Worm (Caenorhabditis elegans) whole organism, L1 larva: ENCODE data around the gene spt-5.

Experiments used
- C04F5.9 ChIP-seq: sonication (generic microtip); optimal IDR thresholded peaks from 2 replicates; lab custom pipeline; 2016; ENCODE audit warnings: missing genetic modification characterization, missing compliant biosample characterization
- C16A3.4 ChIP-seq: fragments of 150-350 bp; optimal IDR thresholded peaks from 2 replicates; lab custom pipeline; 2014; ENCODE audit warnings: missing biosample characterization, missing genetic modification characterization
- C34B4.2 ChIP-seq: sonication (generic microtip); optimal IDR thresholded peaks from 2 replicates; lab custom pipeline; 2017; ENCODE audit warnings: mild to moderate bottlenecking, missing genetic modification characterization, missing compliant biosample characterization
- F16B12.6 ChIP-seq: fragments of 150-350 bp; optimal IDR thresholded peaks from 2 replicates; lab custom pipeline; 2014; ENCODE audit warnings: missing biosample characterization, missing genetic modification characterization
- ceh-8 ChIP-seq: fragments of 200-800 bp; sonication (Bioruptor generic); optimal IDR thresholded peaks from 2 replicates; lab custom pipeline; 2018; ENCODE audit warnings: mild to moderate bottlenecking, missing genetic modification characterization, moderate library complexity, missing compliant biosample characterization
- ceh-82 ChIP-seq, 3 experiments: fragments of 150-350 bp in 1 of 3; sonication (generic microtip) in 2 of 3; optimal IDR thresholded peaks; 2 replicates each; lab custom pipeline; 2014 to 2017; ENCODE audit warnings: missing biosample characterization in 3 of 3, missing genetic modification characterization in 3 of 3
- ceh-88 ChIP-seq: fragments of 200-800 bp; sonication (Bioruptor generic); IDR thresholded peaks from 2 replicates; pipeline ENCODE4 v1.3.6; 2022; ENCODE audit warnings: missing genetic modification characterization, missing compliant biosample characterization
- ceh-90 ChIP-seq: sonication (generic microtip); optimal IDR thresholded peaks from 2 replicates; lab custom pipeline; 2016; ENCODE audit warnings: missing genetic modification characterization, missing compliant biosample characterization
- ces-1 ChIP-seq: fragments of 150-350 bp; optimal IDR thresholded peaks from 2 replicates; lab custom pipeline; 2014; ENCODE audit warnings: missing biosample characterization, missing genetic modification reagents, missing genetic modification characterization
- efl-1 ChIP-seq, 4 experiments: fragments of 150-350 bp; optimal IDR thresholded peaks in 3 of 4; peaks in 1 of 4; 1 replicate in 1 of 4; 2 replicates in 3 of 4; lab custom pipeline; 2014; ENCODE audit warnings: missing biosample characterization in 2 of 4, missing genetic modification characterization in 2 of 4, missing genetic modification reagents in 2 of 4
- egl-27 ChIP-seq, 2 experiments: fragments of 150-350 bp in 1 of 2; sonication (generic microtip); optimal IDR thresholded peaks; 3 replicates each; lab custom pipeline; 2017 to 2018; ENCODE audit warnings: missing biosample characterization in 2 of 2, missing genetic modification characterization in 2 of 2, missing genetic modification reagents in 2 of 2
- elt-2 ChIP-seq: sonication (generic microtip); optimal IDR thresholded peaks from 2 replicates; lab custom pipeline; 2016; ENCODE audit warnings: missing genetic modification characterization, mild to moderate bottlenecking, inconsistent platforms, missing compliant biosample characterization, missing genetic modification reagents
- elt-3 ChIP-seq, 6 experiments: fragments of 150-350 bp in 1 of 6; sonication (generic microtip); optimal IDR thresholded peaks; 2 replicates each; lab custom pipeline; 2017 to 2018; ENCODE audit warnings: missing biosample characterization in 6 of 6, missing genetic modification characterization in 6 of 6, inconsistent platforms in 1 of 6
- ets-5 ChIP-seq: fragments of 200-800 bp; sonication (Bioruptor generic); IDR thresholded peaks from 2 replicates; pipeline ENCODE4 v1.3.6; 2022; ENCODE audit warnings: missing genetic modification characterization, missing compliant biosample characterization
- fkh-4 ChIP-seq: sonication (generic microtip); optimal IDR thresholded peaks from 2 replicates; lab custom pipeline; 2016; ENCODE audit warnings: missing compliant biosample characterization, missing genetic modification characterization, borderline replicate concordance
- grh-1 ChIP-seq: fragments of 200-800 bp; sonication (Bioruptor generic); IDR thresholded peaks from 2 replicates; pipeline ENCODE4 v1.3.6; 2022; ENCODE audit warnings: missing genetic modification reagents, missing genetic modification characterization, missing compliant biosample characterization
- hlh-4 ChIP-seq: sonication (generic microtip); optimal IDR thresholded peaks from 2 replicates; lab custom pipeline; 2016; ENCODE audit warnings: mild to moderate bottlenecking, missing genetic modification characterization, missing compliant biosample characterization
- hpl-2 ChIP-seq: fragments of 150-350 bp; optimal IDR thresholded peaks from 2 replicates; lab custom pipeline; 2014; ENCODE audit warnings: missing biosample characterization, missing genetic modification reagents, missing genetic modification characterization
- irx-1 ChIP-seq: sonication (generic microtip); optimal IDR thresholded peaks from 2 replicates; lab custom pipeline; 2016; ENCODE audit warnings: missing genetic modification characterization, missing compliant biosample characterization
- isw-1 ChIP-seq: fragments of 200-800 bp; sonication (Bioruptor generic); IDR thresholded peaks from 2 replicates; pipeline ENCODE4 v1.3.6; 2022; ENCODE audit warnings: missing genetic modification characterization, missing compliant biosample characterization
- lin-13 ChIP-seq: fragments of 150-350 bp; optimal IDR thresholded peaks from 2 replicates; lab custom pipeline; 2014; ENCODE audit warnings: missing biosample characterization, missing genetic modification reagents, missing genetic modification characterization
- lin-14 ChIP-seq: fragments of 200-800 bp; sonication (Bioruptor generic); optimal IDR thresholded peaks from 2 replicates; lab custom pipeline; 2018; ENCODE audit warnings: mild to moderate bottlenecking, missing genetic modification characterization, moderate library complexity, missing compliant biosample characterization
- lin-35 ChIP-seq, 2 experiments: fragments of 150-350 bp; optimal IDR thresholded peaks; 2 replicates each; lab custom pipeline; 2014; ENCODE audit warnings: missing biosample characterization in 2 of 2, missing genetic modification characterization in 2 of 2, missing genetic modification reagents in 2 of 2
- lir-3 ChIP-seq: sonication (generic microtip); optimal IDR thresholded peaks from 2 replicates; lab custom pipeline; 2016; ENCODE audit warnings: mild to moderate bottlenecking, missing genetic modification characterization, moderate library complexity, missing compliant biosample characterization; ENCODE audit not compliant: poor library complexity
- lsy-2 ChIP-seq, 2 experiments: fragments of 150-350 bp; optimal IDR thresholded peaks; 2 replicates each; lab custom pipeline; 2014; ENCODE audit warnings: missing biosample characterization in 2 of 2, missing genetic modification characterization in 2 of 2
- mdl-1 ChIP-seq, 2 experiments: fragments of 150-350 bp; optimal IDR thresholded peaks; 2 replicates each; lab custom pipeline; 2014 to 2017; ENCODE audit warnings: missing biosample characterization in 2 of 2, missing genetic modification characterization in 2 of 2, inconsistent platforms in 1 of 2
- mef-2 ChIP-seq: fragments of 150-350 bp; optimal IDR thresholded peaks from 2 replicates; lab custom pipeline; 2014; ENCODE audit warnings: missing biosample characterization, missing genetic modification characterization
- mep-1 ChIP-seq: fragments of 150-350 bp; optimal IDR thresholded peaks from 2 replicates; lab custom pipeline; 2014; ENCODE audit warnings: missing biosample characterization, missing genetic modification characterization
- nhr-19 ChIP-seq: fragments of 200-800 bp; sonication (Bioruptor generic); conservative IDR thresholded peaks from 2 replicates; pipeline ENCODE4 v1.3.6; 2022; ENCODE audit warnings: missing genetic modification characterization, missing compliant biosample characterization
- nhr-20 ChIP-seq: sonication (generic microtip); optimal IDR thresholded peaks from 2 replicates; lab custom pipeline; 2016; ENCODE audit warnings: mild to moderate bottlenecking, missing genetic modification characterization, missing compliant biosample characterization
- nhr-237 ChIP-seq: fragments of 150-350 bp; optimal IDR thresholded peaks from 2 replicates; lab custom pipeline; 2014; ENCODE audit warnings: missing biosample characterization, missing genetic modification characterization
- nhr-47 ChIP-seq: sonication (generic microtip); optimal IDR thresholded peaks from 2 replicates; lab custom pipeline; 2016; ENCODE audit warnings: mild to moderate bottlenecking, missing genetic modification characterization, moderate library complexity, missing compliant biosample characterization
- nhr-71 ChIP-seq: sonication (generic microtip); optimal IDR thresholded peaks from 2 replicates; lab custom pipeline; 2016; ENCODE audit warnings: mild to moderate bottlenecking, missing genetic modification characterization, moderate library complexity, missing compliant biosample characterization
- nhr-76 ChIP-seq: sonication (generic microtip); optimal IDR thresholded peaks from 2 replicates; lab custom pipeline; 2017; ENCODE audit warnings: missing biosample characterization, missing genetic modification characterization
- nhr-85 ChIP-seq: sonication (generic microtip); peaks from one replicate; lab custom pipeline; 2016; ENCODE audit warnings: missing genetic modification characterization, inconsistent platforms, missing compliant biosample characterization
- pag-3 ChIP-seq: sonication (generic microtip); optimal IDR thresholded peaks from 2 replicates; lab custom pipeline; 2017; ENCODE audit warnings: missing genetic modification characterization, mild to moderate bottlenecking, missing compliant biosample characterization, antibody characterized with exemption, borderline replicate concordance; ENCODE audit not compliant: insufficient read depth
- rnt-1 ChIP-seq: sonication (generic microtip); optimal IDR thresholded peaks from 2 replicates; lab custom pipeline; 2016; ENCODE audit warnings: mild to moderate bottlenecking, missing genetic modification characterization, moderate library complexity, missing compliant biosample characterization
- skn-1 ChIP-seq: fragments of 150-350 bp; optimal IDR thresholded peaks from 2 replicates; lab custom pipeline; 2014; ENCODE audit warnings: missing biosample characterization, missing genetic modification characterization
- snpc-4 ChIP-seq: fragments of 150-350 bp; optimal IDR thresholded peaks from 2 replicates; lab custom pipeline; 2014; ENCODE audit warnings: missing biosample characterization, missing genetic modification characterization
- snu-23 ChIP-seq: sonication (generic microtip); optimal IDR thresholded peaks from 2 replicates; lab custom pipeline; 2016; ENCODE audit warnings: missing genetic modification characterization, missing compliant biosample characterization
- sup-37 ChIP-seq: fragments of 200-800 bp; sonication (Bioruptor generic); optimal IDR thresholded peaks from 2 replicates; lab custom pipeline; 2018; ENCODE audit warnings: mild to moderate bottlenecking, missing genetic modification characterization, missing compliant biosample characterization
- swsn-7 ChIP-seq: sonication (generic microtip); optimal IDR thresholded peaks from 2 replicates; lab custom pipeline; 2016; ENCODE audit warnings: missing genetic modification characterization, missing compliant biosample characterization
- tbx-2 ChIP-seq: sonication (generic microtip); optimal IDR thresholded peaks from 2 replicates; lab custom pipeline; 2016; ENCODE audit warnings: missing genetic modification characterization, missing compliant biosample characterization
- unc-130 ChIP-seq: fragments of 150-350 bp; optimal IDR thresholded peaks from 2 replicates; lab custom pipeline; 2017; ENCODE audit warnings: missing biosample characterization, missing genetic modification characterization, inconsistent platforms
- unc-86 ChIP-seq: sonication (generic microtip); optimal IDR thresholded peaks from 2 replicates; lab custom pipeline; 2016; ENCODE audit warnings: missing genetic modification characterization, missing compliant biosample characterization
- unc-98 ChIP-seq: fragments of 200-800 bp; sonication (Bioruptor generic); IDR thresholded peaks from 2 replicates; pipeline ENCODE4 v1.3.6; 2022; ENCODE audit warnings: missing genetic modification characterization, missing compliant biosample characterization
- xbp-1 ChIP-seq: sonication (generic microtip); optimal IDR thresholded peaks from 2 replicates; lab custom pipeline; 2016; ENCODE audit warnings: missing genetic modification characterization, missing compliant biosample characterization
- ztf-11 ChIP-seq, 2 experiments: sonication (generic microtip); optimal IDR thresholded peaks; 2 replicates each; lab custom pipeline; 2016 to 2017; ENCODE audit warnings: missing genetic modification characterization in 2 of 2, missing biosample characterization in 1 of 2, missing compliant biosample characterization in 1 of 2

The spt-5 gene

DNA sequence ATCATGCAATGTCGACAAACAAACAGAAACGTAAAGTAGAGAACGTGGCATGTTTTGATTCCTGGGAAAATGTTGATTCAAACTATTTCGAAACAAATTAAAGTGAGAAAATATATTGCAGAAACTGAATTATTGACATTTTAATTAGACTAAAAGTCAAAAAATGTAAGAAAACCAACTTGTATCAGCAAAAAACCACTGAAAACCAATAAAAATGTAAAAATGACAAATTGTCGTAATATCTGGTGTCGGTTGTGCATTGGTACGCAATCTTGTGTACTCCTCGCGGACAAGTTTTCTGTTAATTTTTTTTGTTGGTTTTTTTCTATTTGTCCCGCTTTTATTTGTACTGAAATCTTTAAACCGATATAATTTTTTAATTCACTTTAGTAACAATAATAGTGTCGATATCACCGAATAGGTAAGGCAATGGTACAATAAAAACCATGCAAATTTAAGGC, 21.5 kb upstream of the spt-5 start, which contains the start of gene T12G3.11 (continued):
- TF ChIP-seq hpl-2 (GFP tag; lab: Kevin White, UChicago) (no peak), ceh-88 (GFP tag; lab: Robert Waterston, UW) (no peak), pag-3 (tag; lab: Kevin White, UChicago) (no peak), C16A3.4 (tag; lab: Kevin White, UChicago) (no peak), F16B12.6 (tag; lab: Kevin White, UChicago) (peak; percentile 86), skn-1 (tag; lab: Kevin White, UChicago) (peak; percentile 31), ces-1 (GFP tag; lab: Kevin White, UChicago) (no peak), sup-37 (GFP tag; lab: Kevin White, UChicago) (no peak), nhr-76 (no peak), lin-35 (GFP tag; optimal IDR thresholded peaks at IDR 0.05; lab: Kevin White, UChicago) (peak; percentile 49 to 55), xbp-1 (tag; lab: Kevin White, UChicago) (peak; percentile 57), snpc-4 (no peak), lin-13 (GFP tag; lab: Kevin White, UChicago) (no peak), mep-1 (tag; lab: Kevin White, UChicago) (no peak), irx-1 (tag; lab: Kevin White, UChicago) (peak; percentile 24), ceh-82 (tag; optimal IDR thresholded peaks at IDR 0.05; lab: Kevin White, UChicago) (peak in 2 of 3 experiments; percentile 7 to 20), unc-86 (no peak), ets-5 (GFP tag; lab: Robert Waterston, UW) (no peak), rnt-1 (tag; lab: Kevin White, UChicago) (peak; percentile 38), tbx-2 (peak; percentile 49), efl-1 (optimal IDR thresholded peaks at IDR 0.05; lab: Kevin White, UChicago) (peak; percentile 56 to 66), efl-1 (GFP tag; optimal IDR thresholded peaks at IDR 0.05 in 1 of 2; lab: Kevin White, UChicago) (peak; percentile 67 to 93), hlh-4 (tag; lab: Kevin White, UChicago) (no peak), nhr-47 (tag; lab: Kevin White, UChicago) (peak; percentile 62), unc-98 (GFP tag; lab: Robert Waterston, UW) (no peak), lin-14 (GFP tag; lab: Kevin White, UChicago) (peak; percentile 48), lir-3 (peak; percentile 3), lsy-2 (tag; optimal IDR thresholded peaks at IDR 0.05; lab: Kevin White, UChicago) (peak; percentile 70 to 76), snu-23 (GFP tag; lab: Kevin White, UChicago) (peak; percentile 75), fkh-4 (tag; lab: Kevin White, UChicago) (no peak), nhr-85 (tag; lab: Kevin White, UChicago) (no peak), swsn-7 (tag; lab: Kevin White, UChicago) (peak; percentile 59), nhr-20 (tag; lab: Kevin White, UChicago) (peak; percentile 62), ceh-90 (no peak), nhr-71 (tag; lab: Kevin White, UChicago) (peak; percentile 62), ztf-11 (tag; optimal IDR thresholded peaks at IDR 0.05; lab: Kevin White, UChicago) (no peak), C04F5.9 (tag; lab: Kevin White, UChicago) (no peak), ceh-8 (GFP tag; lab: Kevin White, UChicago) (no peak), nhr-19 (no peak; the same call in 1 of the 2 replicates), elt-2 (tag; lab: Kevin White, UChicago) (no peak), egl-27 (tag; optimal IDR thresholded peaks at IDR 0.05; lab: Kevin White, UChicago) (no peak), C34B4.2 (tag; lab: Kevin White, UChicago) (no peak), mef-2 (no peak), elt-3 (tag; optimal IDR thresholded peaks at IDR 0.05; lab: Kevin White, UChicago) (peak in 1 of 6 experiments; percentile 19), nhr-237 (tag; lab: Kevin White, UChicago) (no peak), grh-1 (GFP tag; lab: Robert Waterston, UW) (no peak), isw-1 (GFP tag; lab: Robert Waterston, UW) (no peak), mdl-1 (tag; optimal IDR thresholded peaks at IDR 0.05; lab: Kevin White, UChicago) (peak in 1 of 2 experiments; percentile 11), unc-130 (tag; lab: Kevin White, UChicago) (no peak)
- TF ChIP-seq, all 84 proteins: peak for 22
